Worm (Caenorhabditis elegans) whole organism, L1 larva: ENCODE data around the gene C29E4.10.

Source experiments
- C04F5.9 ChIP-seq: sonication (generic microtip); optimal IDR thresholded peaks from 2 replicates; lab custom pipeline; 2016; ENCODE audit warnings: missing genetic modification characterization, missing compliant biosample characterization
- C16A3.4 ChIP-seq: fragments of 150-350 bp; optimal IDR thresholded peaks from 2 replicates; lab custom pipeline; 2014; ENCODE audit warnings: missing biosample characterization, missing genetic modification characterization
- F16B12.6 ChIP-seq: fragments of 150-350 bp; optimal IDR thresholded peaks from 2 replicates; lab custom pipeline; 2014; ENCODE audit warnings: missing biosample characterization, missing genetic modification characterization
- aha-1 ChIP-seq: fragments of 150-350 bp; optimal IDR thresholded peaks from 2 replicates; lab custom pipeline; 2014; ENCODE audit warnings: missing biosample characterization, missing genetic modification characterization
- blmp-1 ChIP-seq: fragments of 150-350 bp; optimal IDR thresholded peaks from 2 replicates; lab custom pipeline; 2014; ENCODE audit warnings: missing biosample characterization, missing genetic modification characterization
- ceh-63 ChIP-seq: fragments of 200-800 bp; sonication (Bioruptor generic); optimal IDR thresholded peaks from 2 replicates; lab custom pipeline; 2018; ENCODE audit warnings: mild to moderate bottlenecking, missing genetic modification characterization, missing compliant biosample characterization
- ceh-8 ChIP-seq: fragments of 200-800 bp; sonication (Bioruptor generic); optimal IDR thresholded peaks from 2 replicates; lab custom pipeline; 2018; ENCODE audit warnings: mild to moderate bottlenecking, missing genetic modification characterization, moderate library complexity, missing compliant biosample characterization
- ces-1 ChIP-seq: fragments of 150-350 bp; optimal IDR thresholded peaks from 2 replicates; lab custom pipeline; 2014; ENCODE audit warnings: missing biosample characterization, missing genetic modification reagents, missing genetic modification characterization
- efl-1 ChIP-seq, 4 experiments: fragments of 150-350 bp; optimal IDR thresholded peaks in 3 of 4; peaks in 1 of 4; 1 replicate in 1 of 4; 2 replicates in 3 of 4; lab custom pipeline; 2014; ENCODE audit warnings: missing biosample characterization in 2 of 4, missing genetic modification characterization in 2 of 4, missing genetic modification reagents in 2 of 4
- elt-2 ChIP-seq: sonication (generic microtip); optimal IDR thresholded peaks from 2 replicates; lab custom pipeline; 2016; ENCODE audit warnings: missing genetic modification characterization, mild to moderate bottlenecking, inconsistent platforms, missing compliant biosample characterization, missing genetic modification reagents
- ets-5 ChIP-seq: fragments of 200-800 bp; sonication (Bioruptor generic); IDR thresholded peaks from 2 replicates; pipeline ENCODE4 v1.3.6; 2022; ENCODE audit warnings: missing genetic modification characterization, missing compliant biosample characterization
- fkh-4 ChIP-seq: sonication (generic microtip); optimal IDR thresholded peaks from 2 replicates; lab custom pipeline; 2016; ENCODE audit warnings: missing compliant biosample characterization, missing genetic modification characterization, borderline replicate concordance
- fkh-8 ChIP-seq: sonication (generic microtip); optimal IDR thresholded peaks from 2 replicates; lab custom pipeline; 2016; ENCODE audit warnings: mild to moderate bottlenecking, missing genetic modification characterization, missing compliant biosample characterization
- hlh-17 ChIP-seq: fragments of 200-800 bp; sonication (Bioruptor generic); optimal IDR thresholded peaks from 2 replicates; lab custom pipeline; 2018; ENCODE audit warnings: missing genetic modification characterization, mild to moderate bottlenecking, missing compliant biosample characterization, moderate library complexity, borderline replicate concordance
- hlh-4 ChIP-seq: sonication (generic microtip); optimal IDR thresholded peaks from 2 replicates; lab custom pipeline; 2016; ENCODE audit warnings: mild to moderate bottlenecking, missing genetic modification characterization, missing compliant biosample characterization
- hpl-2 ChIP-seq: fragments of 150-350 bp; optimal IDR thresholded peaks from 2 replicates; lab custom pipeline; 2014; ENCODE audit warnings: missing biosample characterization, missing genetic modification reagents, missing genetic modification characterization
- isw-1 ChIP-seq: fragments of 200-800 bp; sonication (Bioruptor generic); IDR thresholded peaks from 2 replicates; pipeline ENCODE4 v1.3.6; 2022; ENCODE audit warnings: missing genetic modification characterization, missing compliant biosample characterization
- lin-13 ChIP-seq: fragments of 150-350 bp; optimal IDR thresholded peaks from 2 replicates; lab custom pipeline; 2014; ENCODE audit warnings: missing biosample characterization, missing genetic modification reagents, missing genetic modification characterization
- lin-14 ChIP-seq: fragments of 200-800 bp; sonication (Bioruptor generic); optimal IDR thresholded peaks from 2 replicates; lab custom pipeline; 2018; ENCODE audit warnings: mild to moderate bottlenecking, missing genetic modification characterization, moderate library complexity, missing compliant biosample characterization
- lin-35 ChIP-seq, 2 experiments: fragments of 150-350 bp; optimal IDR thresholded peaks; 2 replicates each; lab custom pipeline; 2014; ENCODE audit warnings: missing biosample characterization in 2 of 2, missing genetic modification characterization in 2 of 2, missing genetic modification reagents in 2 of 2
- lsy-2 ChIP-seq, 2 experiments: fragments of 150-350 bp; optimal IDR thresholded peaks; 2 replicates each; lab custom pipeline; 2014; ENCODE audit warnings: missing biosample characterization in 2 of 2, missing genetic modification characterization in 2 of 2
- mef-2 ChIP-seq: fragments of 150-350 bp; optimal IDR thresholded peaks from 2 replicates; lab custom pipeline; 2014; ENCODE audit warnings: missing biosample characterization, missing genetic modification characterization
- mep-1 ChIP-seq: fragments of 150-350 bp; optimal IDR thresholded peaks from 2 replicates; lab custom pipeline; 2014; ENCODE audit warnings: missing biosample characterization, missing genetic modification characterization
- nhr-11 ChIP-seq: fragments of 150-350 bp; optimal IDR thresholded peaks from 2 replicates; lab custom pipeline; 2014; ENCODE audit warnings: missing biosample characterization, missing genetic modification characterization
- nhr-12 ChIP-seq: sonication (generic microtip); optimal IDR thresholded peaks from 2 replicates; lab custom pipeline; 2017; ENCODE audit warnings: missing biosample characterization, missing genetic modification characterization
- nhr-20 ChIP-seq: sonication (generic microtip); optimal IDR thresholded peaks from 2 replicates; lab custom pipeline; 2016; ENCODE audit warnings: mild to moderate bottlenecking, missing genetic modification characterization, missing compliant biosample characterization
- nhr-237 ChIP-seq: fragments of 150-350 bp; optimal IDR thresholded peaks from 2 replicates; lab custom pipeline; 2014; ENCODE audit warnings: missing biosample characterization, missing genetic modification characterization
- nhr-71 ChIP-seq: sonication (generic microtip); optimal IDR thresholded peaks from 2 replicates; lab custom pipeline; 2016; ENCODE audit warnings: mild to moderate bottlenecking, missing genetic modification characterization, moderate library complexity, missing compliant biosample characterization
- nhr-77 ChIP-seq: fragments of 150-350 bp; optimal IDR thresholded peaks from 2 replicates; lab custom pipeline; 2014; ENCODE audit warnings: missing biosample characterization, missing genetic modification characterization
- nhr-90 ChIP-seq: sonication (generic microtip); optimal IDR thresholded peaks from 2 replicates; lab custom pipeline; 2016; ENCODE audit warnings: mild to moderate bottlenecking, missing genetic modification characterization, missing compliant biosample characterization; ENCODE audit not compliant: poor library complexity
- pax-3 ChIP-seq: fragments of 200-800 bp; sonication (Bioruptor generic); optimal IDR thresholded peaks from 2 replicates; lab custom pipeline; 2018; ENCODE audit warnings: mild to moderate bottlenecking, missing genetic modification characterization, moderate library complexity, missing compliant biosample characterization
- rnt-1 ChIP-seq: sonication (generic microtip); optimal IDR thresholded peaks from 2 replicates; lab custom pipeline; 2016; ENCODE audit warnings: mild to moderate bottlenecking, missing genetic modification characterization, moderate library complexity, missing compliant biosample characterization
- skn-1 ChIP-seq: fragments of 150-350 bp; optimal IDR thresholded peaks from 2 replicates; lab custom pipeline; 2014; ENCODE audit warnings: missing biosample characterization, missing genetic modification characterization
- snpc-4 ChIP-seq: fragments of 150-350 bp; optimal IDR thresholded peaks from 2 replicates; lab custom pipeline; 2014; ENCODE audit warnings: missing biosample characterization, missing genetic modification characterization
- snu-23 ChIP-seq: sonication (generic microtip); optimal IDR thresholded peaks from 2 replicates; lab custom pipeline; 2016; ENCODE audit warnings: missing genetic modification characterization, missing compliant biosample characterization
- sptf-1 ChIP-seq: fragments of 150-350 bp; optimal IDR thresholded peaks from 2 replicates; lab custom pipeline; 2014; ENCODE audit warnings: missing biosample characterization, missing genetic modification characterization
- sup-37 ChIP-seq: fragments of 200-800 bp; sonication (Bioruptor generic); optimal IDR thresholded peaks from 2 replicates; lab custom pipeline; 2018; ENCODE audit warnings: mild to moderate bottlenecking, missing genetic modification characterization, missing compliant biosample characterization
- tbx-2 ChIP-seq: sonication (generic microtip); optimal IDR thresholded peaks from 2 replicates; lab custom pipeline; 2016; ENCODE audit warnings: missing genetic modification characterization, missing compliant biosample characterization
- unc-130 ChIP-seq: fragments of 150-350 bp; optimal IDR thresholded peaks from 2 replicates; lab custom pipeline; 2017; ENCODE audit warnings: missing biosample characterization, missing genetic modification characterization, inconsistent platforms
- unc-30 ChIP-seq: sonication (generic microtip); optimal IDR thresholded peaks from 2 replicates; lab custom pipeline; 2017; ENCODE audit warnings: missing biosample characterization, missing genetic modification characterization
- unc-98 ChIP-seq: fragments of 200-800 bp; sonication (Bioruptor generic); IDR thresholded peaks from 2 replicates; pipeline ENCODE4 v1.3.6; 2022; ENCODE audit warnings: missing genetic modification characterization, missing compliant biosample characterization
- vab-15 ChIP-seq: sonication (generic microtip); optimal IDR thresholded peaks from 2 replicates; lab custom pipeline; 2017; ENCODE audit warnings: missing genotype, mild to moderate bottlenecking, missing genetic modification characterization, missing compliant biosample characterization
- xbp-1 ChIP-seq: sonication (generic microtip); optimal IDR thresholded peaks from 2 replicates; lab custom pipeline; 2016; ENCODE audit warnings: missing genetic modification characterization, missing compliant biosample characterization
- zag-1 ChIP-seq: fragments of 150-350 bp; optimal IDR thresholded peaks from 2 replicates; lab custom pipeline; 2014; ENCODE audit warnings: missing biosample characterization, missing genetic modification characterization
- ztf-11 ChIP-seq, 2 experiments: sonication (generic microtip); optimal IDR thresholded peaks; 2 replicates each; lab custom pipeline; 2016 to 2017; ENCODE audit warnings: missing genetic modification characterization in 2 of 2, missing biosample characterization in 1 of 2, missing compliant biosample characterization in 1 of 2
- ztf-4 ChIP-seq: fragments of 150-350 bp; optimal IDR thresholded peaks from 2 replicates; lab custom pipeline; 2014; ENCODE audit warnings: missing biosample characterization, missing genetic modification characterization

The C29E4.10 gene

DNA sequence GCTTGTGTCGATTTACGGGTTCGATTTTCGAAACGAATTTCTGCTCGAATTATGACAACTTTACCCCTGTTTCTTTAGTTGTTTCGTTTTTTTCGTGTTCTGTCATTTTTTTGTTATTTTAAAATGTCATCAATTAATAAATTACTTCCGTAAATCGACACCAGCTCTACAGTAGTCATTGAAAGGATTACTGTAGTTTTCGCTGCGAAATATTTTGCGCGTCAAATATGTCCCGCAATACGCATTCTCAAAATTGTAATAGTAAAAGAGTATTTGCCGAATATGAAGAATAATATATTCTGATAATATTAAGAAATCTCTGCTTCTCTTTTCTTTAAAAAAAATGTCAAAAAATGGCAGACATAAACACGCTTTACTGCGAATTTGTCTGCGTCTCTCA lies 44.4 kb upstream of the C29E4.10 start:
- TF ChIP-seq fkh-4 (tag; lab: Kevin White, UChicago) (no peak), efl-1 (optimal IDR thresholded peaks at IDR 0.05; lab: Kevin White, UChicago) (no peak), efl-1 (GFP tag; optimal IDR thresholded peaks at IDR 0.05 in 1 of 2; lab: Kevin White, UChicago) (peak in 1 of 2 experiments; percentile 54), sup-37 (GFP tag; lab: Kevin White, UChicago) (no peak), zag-1 (tag; lab: Kevin White, UChicago) (no peak), fkh-8 (peak; percentile 27), hpl-2 (GFP tag; lab: Kevin White, UChicago) (no peak), vab-15 (tag; lab: Kevin White, UChicago) (no peak), tbx-2 (no peak)

ce11 chrIII:7894724-7895123 lies 42.9 kb upstream of the C29E4.10 start, which contains the start of gene ZK688.4:
Gene ZK688.4 (plus strand): TSS chrIII:7895024.
- TF ChIP-seq xbp-1 (no peak), mef-2 (tag; lab: Kevin White, UChicago) (no peak)

- TF ChIP-seq elt-2 (tag; lab: Kevin White, UChicago) (no peak), unc-130 (tag; lab: Kevin White, UChicago) (no peak), sptf-1 (tag; lab: Kevin White, UChicago) (no peak), fkh-4 (tag; lab: Kevin White, UChicago) (no peak), zag-1 (tag; lab: Kevin White, UChicago) (no peak), lin-13 (GFP tag; lab: Kevin White, UChicago) (no peak), ztf-4 (tag; lab: Kevin White, UChicago) (no peak), snpc-4 (tag; lab: Kevin White, UChicago) (no peak), hpl-2 (GFP tag; lab: Kevin White, UChicago) (no peak), nhr-71 (tag; lab: Kevin White, UChicago) (no peak), hlh-4 (tag; lab: Kevin White, UChicago) (no peak), hlh-17 (GFP tag; lab: Kevin White, UChicago) (no peak), ceh-8 (GFP tag; lab: Kevin White, UChicago) (no peak), ztf-11 (tag; optimal IDR thresholded peaks at IDR 0.05; lab: Kevin White, UChicago) (no peak), nhr-11 (no peak), nhr-20 (tag; lab: Kevin White, UChicago) (no peak)
Observed at ce11 chrIII:7896925-7897324, 40.7 kb upstream of the C29E4.10 start, which contains the start of gene ZK688.10. Gene ZK688.10 (minus strand): TSS chrIII:7897025.

DNA sequence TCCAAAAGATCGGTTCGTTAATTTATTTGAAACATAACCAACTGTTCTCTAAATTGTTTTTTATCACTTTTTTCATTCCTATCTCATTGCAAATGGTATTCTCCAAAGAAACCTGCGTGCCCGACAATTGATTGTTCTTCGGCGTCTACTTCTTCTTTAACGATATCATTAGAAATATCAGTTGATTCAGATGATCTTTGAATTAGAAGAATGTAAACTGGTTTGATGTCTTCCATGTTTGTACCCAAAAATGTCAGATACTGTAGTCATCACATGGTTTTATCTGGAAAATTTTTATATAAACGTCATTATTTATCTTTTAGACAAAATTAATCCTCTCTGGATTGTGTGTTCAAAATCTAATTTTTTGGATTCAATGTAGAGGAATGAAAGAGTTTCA lies 39.9 kb upstream of the C29E4.10 start:
- TF ChIP-seq unc-98 (GFP tag; lab: Robert Waterston, UW): no peak
- TF ChIP-seq xbp-1: no peak
- no peak for TF ChIP-seq nhr-77 (tag; lab: Kevin White, UChicago)
- TF ChIP-seq lsy-2 (tag; optimal IDR thresholded peaks at IDR 0.05; lab: Kevin White, UChicago): peak; percentile 25 to 88
- no peak for TF ChIP-seq nhr-12
- no peak for TF ChIP-seq vab-15 (tag; lab: Kevin White, UChicago)
- no peak for TF ChIP-seq pax-3 (tag; lab: Kevin White, UChicago)
- TF ChIP-seq lin-35 (GFP tag; optimal IDR thresholded peaks at IDR 0.05; lab: Kevin White, UChicago): peak in 1 of 2 experiments; percentile 49
- peak; percentile 1 for TF ChIP-seq nhr-237 (tag; lab: Kevin White, UChicago)
- TF ChIP-seq mep-1 (tag; lab: Kevin White, UChicago): no peak
- TF ChIP-seq C16A3.4: peak; percentile 22
- TF ChIP-seq ceh-63 (GFP tag; lab: Kevin White, UChicago): no peak
- TF ChIP-seq snu-23 (GFP tag; lab: Kevin White, UChicago): peak; percentile 58
- TF ChIP-seq ces-1 (GFP tag; lab: Kevin White, UChicago): no peak
- no peak for TF ChIP-seq hpl-2 (GFP tag; lab: Kevin White, UChicago)
- TF ChIP-seq skn-1 (tag; lab: Kevin White, UChicago): no peak
- TF ChIP-seq aha-1: no peak
- peak; percentile 57 for TF ChIP-seq lin-14 (GFP tag; lab: Kevin White, UChicago)
- no peak for TF ChIP-seq F16B12.6 (tag; lab: Kevin White, UChicago)
- TF ChIP-seq blmp-1: peak; percentile 55
- TF ChIP-seq nhr-20 (tag; lab: Kevin White, UChicago): peak; percentile 81
- TF ChIP-seq C04F5.9: no peak
- no peak for TF ChIP-seq isw-1
- no peak for TF ChIP-seq sptf-1 (tag; lab: Kevin White, UChicago)
- TF ChIP-seq unc-130 (tag; lab: Kevin White, UChicago): no peak
- TF ChIP-seq rnt-1 (tag; lab: Kevin White, UChicago): no peak
- no peak for TF ChIP-seq ets-5 (GFP tag; lab: Robert Waterston, UW)
- peak; percentile 71 for TF ChIP-seq nhr-90 (tag; lab: Kevin White, UChicago)
- no peak for TF ChIP-seq unc-30 (tag; lab: Kevin White, UChicago)
- TF ChIP-seq tbx-2: peak; percentile 62
